Fruit fly (Drosophila melanogaster) whole organism, prepupa: ENCODE data around the gene Dip-C.

ENCODE experiments used
- Blimp-1 ChIP-seq: fragments of 200-800 bp; sonication (Bioruptor generic); optimal IDR thresholded peaks from 3 replicates; lab custom pipeline; 2017; ENCODE audit warnings: missing biosample characterization, missing genetic modification characterization, mild to moderate bottlenecking, moderate library complexity, missing genetic modification reagents
- CG10631 ChIP-seq: fragments of 200-800 bp; sonication (Bioruptor generic); optimal IDR thresholded peaks from 2 replicates; lab custom pipeline; 2016; ENCODE audit warnings: missing biosample characterization, missing genetic modification characterization
- CG10669 ChIP-seq: fragments of 200-800 bp; sonication (Bioruptor generic); optimal IDR thresholded peaks from 3 replicates; lab custom pipeline; 2018; ENCODE audit warnings: missing biosample characterization, mild to moderate bottlenecking, missing genetic modification characterization, moderate library complexity
- CG11294 ChIP-seq: fragments of 200-800 bp; sonication (Bioruptor generic); IDR thresholded peaks from 2 replicates; pipeline ENCODE4 v1.3.6; 2022; ENCODE audit warnings: missing biosample characterization, missing genetic modification characterization
- CG11762 ChIP-seq: fragments of 200-800 bp; sonication (Bioruptor generic); optimal IDR thresholded peaks from 3 replicates; lab custom pipeline; 2016; ENCODE audit warnings: missing biosample characterization, missing genetic modification characterization; ENCODE audit not compliant: insufficient read depth
- CG11902 ChIP-seq: fragments of 200-800 bp; sonication (Bioruptor generic); optimal IDR thresholded peaks from 3 replicates; lab custom pipeline; 2016; ENCODE audit warnings: missing biosample characterization, missing genetic modification characterization
- CG15336 ChIP-seq: fragments of 200-800 bp; sonication (Bioruptor generic); IDR thresholded peaks from 2 replicates; pipeline ENCODE4 v1.3.6; 2022; ENCODE audit warnings: missing biosample characterization, missing genetic modification characterization
- CG1621 ChIP-seq: fragments of 200-800 bp; sonication (Bioruptor generic); optimal IDR thresholded peaks from 3 replicates; lab custom pipeline; 2018; ENCODE audit warnings: missing biosample characterization, mild to moderate bottlenecking, missing genetic modification characterization
- CG16779 ChIP-seq: fragments of 200-800 bp; sonication (Bioruptor generic); optimal IDR thresholded peaks from 3 replicates; lab custom pipeline; 2017; ENCODE audit warnings: missing biosample characterization, mild to moderate bottlenecking, missing genetic modification characterization
- CG3032 ChIP-seq: fragments of 200-800 bp; optimal IDR thresholded peaks from 2 replicates; lab custom pipeline; 2019; ENCODE audit warnings: missing biosample characterization, mild to moderate bottlenecking, missing genetic modification characterization, moderate library complexity
- CG31627 ChIP-seq: fragments of 200-800 bp; sonication (Bioruptor generic); optimal IDR thresholded peaks from 3 replicates; lab custom pipeline; 2016; ENCODE audit warnings: missing biosample characterization, missing genetic modification characterization
- CG34406 ChIP-seq: fragments of 200-800 bp; sonication (Bioruptor generic); optimal IDR thresholded peaks from 3 replicates; lab custom pipeline; 2016; ENCODE audit warnings: missing biosample characterization, missing genetic modification characterization
- CG3919 ChIP-seq: fragments of 200-800 bp; sonication (Bioruptor generic); optimal IDR thresholded peaks from 3 replicates; lab custom pipeline; 2016; ENCODE audit warnings: missing biosample characterization, missing genetic modification characterization
- CG6163 ChIP-seq: fragments of 200-800 bp; sonication (Bioruptor generic); IDR thresholded peaks from 3 replicates; pipeline ENCODE4 v1.3.6; 2022; ENCODE audit warnings: missing biosample characterization, missing genetic modification characterization
- CG6792 ChIP-seq: fragments of 200-800 bp; sonication (Bioruptor generic); optimal IDR thresholded peaks from 3 replicates; lab custom pipeline; 2016; ENCODE audit warnings: missing biosample characterization, missing genetic modification characterization
- CG6808 ChIP-seq: fragments of 200-800 bp; sonication (Bioruptor generic); optimal IDR thresholded peaks from 3 replicates; lab custom pipeline; 2017; ENCODE audit warnings: missing biosample characterization, missing genetic modification characterization, mild to moderate bottlenecking, moderate library complexity, missing genetic modification reagents
- CG6854 ChIP-seq: fragments of 200-800 bp; sonication (Bioruptor generic); optimal IDR thresholded peaks from 2 replicates; lab custom pipeline; 2017; ENCODE audit warnings: missing biosample characterization, mild to moderate bottlenecking, missing genetic modification characterization
- CG7368 ChIP-seq: fragments of 200-800 bp; sonication (Bioruptor generic); optimal IDR thresholded peaks from 3 replicates; lab custom pipeline; 2016; ENCODE audit warnings: missing biosample characterization, missing genetic modification characterization
- CG8119 ChIP-seq: fragments of 200-800 bp; sonication (Bioruptor generic); IDR thresholded peaks from 3 replicates; pipeline ENCODE4 v1.3.6; 2022; ENCODE audit warnings: missing biosample characterization, missing genetic modification characterization
- CG8632 ChIP-seq: fragments of 200-800 bp; sonication (Bioruptor generic); optimal IDR thresholded peaks from 3 replicates; lab custom pipeline; 2016; ENCODE audit warnings: missing biosample characterization, missing genetic modification characterization
- CG9139 ChIP-seq: fragments of 200-800 bp; sonication (Bioruptor generic); optimal IDR thresholded peaks from 3 replicates; lab custom pipeline; 2017; ENCODE audit warnings: missing biosample characterization, mild to moderate bottlenecking, missing genetic modification characterization
- Eip75B ChIP-seq: fragments of 200-800 bp; sonication (Bioruptor generic); optimal IDR thresholded peaks from 3 replicates; lab custom pipeline; 2016; ENCODE audit warnings: missing biosample characterization, missing genetic modification characterization
- Eip93F ChIP-seq: fragments of 200-800 bp; sonication (Bioruptor generic); optimal IDR thresholded peaks from 2 replicates; lab custom pipeline; 2016; ENCODE audit warnings: missing biosample characterization, mild to moderate bottlenecking, missing genetic modification characterization
- Ets21C ChIP-seq: fragments of 200-800 bp; sonication (Bioruptor generic); optimal IDR thresholded peaks from 3 replicates; lab custom pipeline; 2016; ENCODE audit warnings: missing biosample characterization, missing genetic modification characterization
- Ets96B ChIP-seq: fragments of 200-800 bp; optimal IDR thresholded peaks from 2 replicates; lab custom pipeline; 2019; ENCODE audit warnings: missing biosample characterization, mild to moderate bottlenecking, missing genetic modification characterization, moderate library complexity
- Gug ChIP-seq: fragments of 200-800 bp; sonication (Bioruptor generic); IDR thresholded peaks from 2 replicates; pipeline ENCODE4 v1.3.6; 2022; ENCODE audit warnings: missing biosample characterization, missing genetic modification characterization
- Hr38 ChIP-seq: sonication (Bioruptor generic); optimal IDR thresholded peaks from 2 replicates; lab custom pipeline; 2016; ENCODE audit warnings: missing biosample characterization, missing genetic modification characterization
- Hr39 ChIP-seq: fragments of 200-800 bp; sonication (Bioruptor generic); optimal IDR thresholded peaks from 2 replicates; lab custom pipeline; 2016; ENCODE audit warnings: missing biosample characterization, missing genetic modification characterization
- Hr4 ChIP-seq: fragments of 200-800 bp; sonication (Bioruptor generic); optimal IDR thresholded peaks from 3 replicates; lab custom pipeline; 2016; ENCODE audit warnings: missing biosample characterization, missing genetic modification characterization
- Lpt ChIP-seq: fragments of 200-800 bp; sonication (Bioruptor generic); optimal IDR thresholded peaks from 3 replicates; lab custom pipeline; 2016; ENCODE audit warnings: missing biosample characterization, missing genetic modification characterization
- Met ChIP-seq: fragments of 200-800 bp; sonication (Bioruptor generic); optimal IDR thresholded peaks from 3 replicates; lab custom pipeline; 2016; ENCODE audit warnings: missing biosample characterization, missing genetic modification characterization
- Smox ChIP-seq: fragments of 200-800 bp; sonication (Bioruptor generic); optimal IDR thresholded peaks from 3 replicates; lab custom pipeline; 2016; ENCODE audit warnings: missing biosample characterization, missing genetic modification characterization
- Sox102F ChIP-seq: fragments of 200-800 bp; sonication (Bioruptor generic); optimal IDR thresholded peaks from 2 replicates; lab custom pipeline; 2016; ENCODE audit warnings: missing biosample characterization, mild to moderate bottlenecking, missing genetic modification characterization
- Sox14 ChIP-seq: fragments of 200-800 bp; sonication (Bioruptor generic); optimal IDR thresholded peaks from 3 replicates; lab custom pipeline; 2016; ENCODE audit warnings: missing biosample characterization, missing genetic modification characterization
- Sox15 ChIP-seq: fragments of 200-800 bp; sonication (Bioruptor generic); optimal IDR thresholded peaks from 3 replicates; lab custom pipeline; 2016; ENCODE audit warnings: missing biosample characterization, missing genetic modification characterization
- achi ChIP-seq: fragments of 200-800 bp; sonication (Bioruptor generic); optimal IDR thresholded peaks from 3 replicates; lab custom pipeline; 2016; ENCODE audit warnings: missing biosample characterization, missing genetic modification characterization
- cyc ChIP-seq: fragments of 200-800 bp; sonication (Bioruptor generic); optimal IDR thresholded peaks from 3 replicates; lab custom pipeline; 2016; ENCODE audit warnings: missing biosample characterization, missing genetic modification characterization
- dac ChIP-seq: fragments of 200-800 bp; sonication (Bioruptor generic); optimal IDR thresholded peaks from 2 replicates; lab custom pipeline; 2017; ENCODE audit warnings: missing biosample characterization, mild to moderate bottlenecking, missing genetic modification characterization
- dsx ChIP-seq: fragments of 200-800 bp; optimal IDR thresholded peaks from 3 replicates; lab custom pipeline; 2019; ENCODE audit warnings: missing biosample characterization, mild to moderate bottlenecking, missing genetic modification characterization, moderate library complexity; ENCODE audit not compliant: poor library complexity, severe bottlenecking
- esn ChIP-seq: fragments of 200-800 bp; sonication (Bioruptor generic); optimal IDR thresholded peaks from 2 replicates; lab custom pipeline; 2016; ENCODE audit warnings: missing biosample characterization, mild to moderate bottlenecking, missing genetic modification characterization, moderate library complexity
- fd59A ChIP-seq: fragments of 200-800 bp; sonication (Bioruptor generic); optimal IDR thresholded peaks from 2 replicates; lab custom pipeline; 2017; ENCODE audit warnings: missing biosample characterization, mild to moderate bottlenecking, missing genetic modification characterization, missing genetic modification reagents
- fd85E ChIP-seq: fragments of 200-800 bp; sonication (Bioruptor generic); optimal IDR thresholded peaks from 3 replicates; lab custom pipeline; 2016; ENCODE audit warnings: missing biosample characterization, missing genetic modification characterization
- fkh ChIP-seq: fragments of 200-800 bp; sonication (Bioruptor generic); optimal IDR thresholded peaks from 3 replicates; lab custom pipeline; 2017; ENCODE audit warnings: missing biosample characterization, mild to moderate bottlenecking, missing genetic modification characterization, moderate library complexity
- lz ChIP-seq: fragments of 200-800 bp; sonication (Bioruptor generic); optimal IDR thresholded peaks from 3 replicates; lab custom pipeline; 2016; ENCODE audit warnings: missing biosample characterization, missing genetic modification characterization
- net ChIP-seq: fragments of 200-800 bp; sonication (Bioruptor generic); optimal IDR thresholded peaks from 3 replicates; lab custom pipeline; 2016; ENCODE audit warnings: missing biosample characterization, missing genetic modification characterization
- pdm3 ChIP-seq: fragments of 200-800 bp; sonication (Bioruptor generic); optimal IDR thresholded peaks from 3 replicates; lab custom pipeline; 2016; ENCODE audit warnings: missing biosample characterization, missing genetic modification characterization
- spab ChIP-seq: fragments of 200-800 bp; sonication (Bioruptor generic); optimal IDR thresholded peaks from 2 replicates; lab custom pipeline; 2017; ENCODE audit warnings: missing biosample characterization, mild to moderate bottlenecking, missing genetic modification characterization, missing genetic modification reagents
- topi ChIP-seq: fragments of 200-800 bp; sonication (Bioruptor generic); optimal IDR thresholded peaks from 3 replicates; lab custom pipeline; 2016; ENCODE audit warnings: missing biosample characterization, missing genetic modification characterization
- vri ChIP-seq: fragments of 200-800 bp; sonication (Bioruptor generic); optimal IDR thresholded peaks from 3 replicates; lab custom pipeline; 2016; ENCODE audit warnings: missing biosample characterization, mild to moderate bottlenecking, missing genetic modification characterization

Dip-C gene

DNA sequence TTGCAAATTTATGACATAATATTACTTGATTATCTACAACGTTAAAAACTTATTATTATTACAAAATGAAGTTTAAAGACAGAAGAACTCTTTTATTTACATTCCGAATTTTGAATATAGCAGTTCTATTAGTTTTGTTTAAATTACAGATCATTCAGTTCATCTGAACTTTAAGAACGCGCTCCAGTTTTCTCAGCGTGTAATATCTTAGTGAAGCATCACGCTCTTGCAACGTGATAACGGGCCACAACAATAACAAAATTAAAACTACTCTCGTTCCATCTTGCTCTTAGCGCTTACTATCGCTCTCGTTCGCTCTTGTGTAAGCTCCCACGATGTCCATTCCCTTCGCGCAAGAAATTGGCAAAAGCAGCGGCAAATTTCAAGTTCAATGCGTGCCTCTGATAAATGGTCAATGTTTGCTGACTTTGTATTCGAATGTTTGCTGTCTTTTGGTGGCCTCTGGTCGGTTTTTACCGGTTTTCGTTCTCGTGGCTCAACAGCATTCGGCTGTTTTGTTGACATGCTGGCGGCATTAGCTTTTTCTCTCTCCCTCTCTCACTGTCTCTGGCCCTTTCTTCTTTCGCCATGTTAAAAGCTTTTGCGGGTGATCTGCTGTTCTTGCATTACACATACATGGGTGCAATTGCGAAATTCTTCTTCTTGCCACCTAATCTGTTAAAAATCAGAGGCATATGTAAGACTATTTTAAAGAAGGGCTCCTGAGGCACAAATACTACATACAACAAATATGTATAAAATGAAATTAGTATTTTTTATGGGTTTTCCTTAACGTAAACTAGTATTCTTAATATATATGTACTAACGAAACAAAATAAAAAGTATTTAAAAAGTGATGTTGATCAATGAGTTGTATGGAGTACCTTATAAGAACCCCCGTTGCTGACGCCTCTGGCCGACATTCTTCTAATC, 29.3 kb upstream of the Dip-C start:
- peak; percentile 56 for TF ChIP-seq CG3919 (GFP tag; lab: Kevin White, UChicago)
- TF ChIP-seq Sox15 = no peak
- TF ChIP-seq CG6792 (GFP tag; lab: Kevin White, UChicago) = peak; percentile 19
- TF ChIP-seq CG1621 (tag; lab: Kevin White, UChicago) = no peak
- TF ChIP-seq Sox102F (GFP tag; lab: Kevin White, UChicago) = peak; percentile 31
- TF ChIP-seq achi (GFP tag; lab: Kevin White, UChicago) = peak; percentile 45
- TF ChIP-seq fd59A (GFP tag; lab: Kevin White, UChicago) = no peak
- TF ChIP-seq Gug = peak; percentile 47; the same call in 1 of the 2 replicates
- no peak for TF ChIP-seq fd85E (GFP tag; lab: Kevin White, UChicago)
- TF ChIP-seq Hr39 = peak; percentile 46
- peak; percentile 64 for TF ChIP-seq vri (GFP tag; lab: Kevin White, UChicago)
- TF ChIP-seq CG6808 (GFP tag; lab: Kevin White, UChicago) = peak; percentile 41
- peak; percentile 29 for TF ChIP-seq CG3032
- no peak for TF ChIP-seq Hr38 (GFP tag; lab: Kevin White, UChicago)
- peak; percentile 68 for TF ChIP-seq fkh (GFP tag; lab: Kevin White, UChicago)
- TF ChIP-seq CG8119 (GFP tag; lab: Robert Waterston, UW) = peak; percentile 39; the same call in 2 of the 3 replicates
- TF ChIP-seq CG11762 = peak; percentile 11
- TF ChIP-seq CG9139 = no peak
- peak; percentile 50 for TF ChIP-seq topi (GFP tag; lab: Kevin White, UChicago)
- peak; percentile 63 for TF ChIP-seq Met (GFP tag; lab: Kevin White, UChicago)
- peak; percentile 14 for TF ChIP-seq cyc (GFP tag; lab: Kevin White, UChicago)
- peak; percentile 54 for TF ChIP-seq esn (GFP tag; lab: Kevin White, UChicago)
- peak; percentile 48 for TF ChIP-seq net
- TF ChIP-seq CG8632 (GFP tag; lab: Kevin White, UChicago) = no peak
- no peak for TF ChIP-seq CG11902 (GFP tag; lab: Kevin White, UChicago)
- peak; percentile 45 for TF ChIP-seq CG10631 (GFP tag; lab: Kevin White, UChicago)
- TF ChIP-seq CG6163 (GFP tag; lab: Robert Waterston, UW) = peak; percentile 63; the same call in 2 of the 3 replicates
- TF ChIP-seq Eip93F (GFP tag; lab: Kevin White, UChicago) = no peak
- TF ChIP-seq pdm3 = peak; percentile 70
- peak; percentile 42 for TF ChIP-seq CG34406 (GFP tag; lab: Kevin White, UChicago)
- no peak for TF ChIP-seq CG16779 (tag; lab: Kevin White, UChicago)
- TF ChIP-seq Sox14 (GFP tag; lab: Kevin White, UChicago) = peak; percentile 39
- peak; percentile 27 for TF ChIP-seq CG31627 (GFP tag; lab: Kevin White, UChicago)
- TF ChIP-seq Ets96B (tag; lab: Kevin White, UChicago) = peak; percentile 58
- peak; percentile 5 for TF ChIP-seq Ets21C (GFP tag; lab: Kevin White, UChicago)
- peak; percentile 88 for TF ChIP-seq dsx (GFP tag; lab: Kevin White, UChicago)
- TF ChIP-seq CG10669 (GFP tag; lab: Kevin White, UChicago) = peak; percentile 40
- peak; percentile 45 for TF ChIP-seq lz (GFP tag; lab: Kevin White, UChicago)
- TF ChIP-seq Blimp-1 (GFP tag; lab: Kevin White, UChicago) = no peak
- TF ChIP-seq spab (GFP tag; lab: Kevin White, UChicago) = no peak
- TF ChIP-seq Hr4 (GFP tag; lab: Kevin White, UChicago) = peak; percentile 67
- TF ChIP-seq CG15336 (GFP tag; lab: Robert Waterston, UW) = peak; percentile 68
- TF ChIP-seq CG6854 (GFP tag; lab: Kevin White, UChicago) = peak; percentile 42
- no peak for TF ChIP-seq CG11294
- TF ChIP-seq Smox (GFP tag; lab: Kevin White, UChicago) = peak; percentile 17
- TF ChIP-seq Lpt (GFP tag; lab: Kevin White, UChicago) = peak; percentile 33
- peak; percentile 12 for TF ChIP-seq dac (GFP tag; lab: Kevin White, UChicago)
- TF ChIP-seq Eip75B (GFP tag; lab: Kevin White, UChicago) = peak; percentile 51
- TF ChIP-seq CG7368 (GFP tag; lab: Kevin White, UChicago) = peak; percentile 21
